Worm (Caenorhabditis elegans) whole organism, mixed stage, embryonic: Measurements from ENCODE around the gene C13C4.7.

Source experiments
- M03D4.4 ChIP-seq: sonication (generic microtip); optimal IDR thresholded peaks from 2 replicates; lab custom pipeline; 2017; ENCODE audit warnings: mild to moderate bottlenecking, missing genetic modification characterization, missing compliant biosample characterization
- bed-3 ChIP-seq: fragments of 200-800 bp; sonication (Bioruptor generic); optimal IDR thresholded peaks from 3 replicates; lab custom pipeline; 2018; ENCODE audit warnings: mild to moderate bottlenecking, missing genetic modification characterization, moderate library complexity, missing compliant biosample characterization
- blmp-1 ChIP-seq: fragments of 150-350 bp; optimal IDR thresholded peaks from 2 replicates; lab custom pipeline; 2014; ENCODE audit warnings: missing biosample characterization, missing genetic modification characterization
- ceh-39 ChIP-seq: fragments of 150-350 bp; optimal IDR thresholded peaks from 2 replicates; lab custom pipeline; 2014; ENCODE audit warnings: missing biosample characterization, missing genetic modification characterization
- ceh-43 ChIP-seq: fragments of 200-800 bp; sonication (Bioruptor generic); optimal IDR thresholded peaks from 2 replicates; lab custom pipeline; 2018; ENCODE audit warnings: mild to moderate bottlenecking, missing genetic modification characterization, moderate library complexity, missing compliant biosample characterization
- ceh-83 ChIP-seq: fragments of 200-800 bp; sonication (Bioruptor generic); optimal IDR thresholded peaks from 2 replicates; lab custom pipeline; 2018; ENCODE audit warnings: mild to moderate bottlenecking, missing genetic modification characterization, missing compliant biosample characterization
- ces-1 ChIP-seq: fragments of 150-350 bp; optimal IDR thresholded peaks from 2 replicates; lab custom pipeline; 2014; ENCODE audit warnings: missing biosample characterization, missing genetic modification reagents, missing genetic modification characterization
- cnd-1 ChIP-seq: fragments of 200-800 bp; sonication (Bioruptor generic); optimal IDR thresholded peaks from 2 replicates; lab custom pipeline; 2018; ENCODE audit warnings: mild to moderate bottlenecking, missing genetic modification characterization, missing compliant biosample characterization
- drap-1 ChIP-seq: fragments of 200-800 bp; sonication (Bioruptor generic); optimal IDR thresholded peaks from 3 replicates; lab custom pipeline; 2018; ENCODE audit warnings: mild to moderate bottlenecking, missing genetic modification characterization, missing compliant biosample characterization
- elt-1 ChIP-seq: sonication (generic microtip); optimal IDR thresholded peaks from 2 replicates; lab custom pipeline; 2017; ENCODE audit warnings: missing genetic modification characterization, mild to moderate bottlenecking, missing compliant biosample characterization, antibody characterized with exemption, moderate library complexity, borderline replicate concordance; ENCODE audit not compliant: insufficient read depth
- elt-3 ChIP-seq: fragments of 150-350 bp; optimal IDR thresholded peaks from 2 replicates; lab custom pipeline; 2014; ENCODE audit warnings: missing biosample characterization, missing genetic modification characterization
- flh-1 ChIP-seq: fragments of 200-800 bp; sonication (Bioruptor generic); optimal IDR thresholded peaks from 2 replicates; lab custom pipeline; 2018; ENCODE audit warnings: mild to moderate bottlenecking, missing genetic modification characterization, moderate library complexity, missing compliant biosample characterization
- ham-2 ChIP-seq: fragments of 200-800 bp; sonication (Bioruptor generic); optimal IDR thresholded peaks from 2 replicates; lab custom pipeline; 2018; ENCODE audit warnings: mild to moderate bottlenecking, missing genetic modification characterization, missing compliant biosample characterization
- hlh-1 ChIP-seq: fragments of 150-350 bp; optimal IDR thresholded peaks from 2 replicates; lab custom pipeline; 2014; ENCODE audit warnings: missing biosample characterization, missing genetic modification reagents, missing genetic modification characterization
- lin-13 ChIP-seq: fragments of 150-350 bp; optimal IDR thresholded peaks from 2 replicates; lab custom pipeline; 2014; ENCODE audit warnings: missing biosample characterization, missing genetic modification characterization
- lin-32 ChIP-seq: fragments of 200-800 bp; sonication (Bioruptor generic); optimal IDR thresholded peaks from 2 replicates; lab custom pipeline; 2018; ENCODE audit warnings: mild to moderate bottlenecking, missing genetic modification characterization, missing compliant biosample characterization
- lsy-2 ChIP-seq: fragments of 150-350 bp; optimal IDR thresholded peaks from 2 replicates; lab custom pipeline; 2014; ENCODE audit warnings: missing biosample characterization, missing genetic modification characterization
- mab-5 ChIP-seq: fragments of 150-350 bp; optimal IDR thresholded peaks from 2 replicates; lab custom pipeline; 2014; ENCODE audit warnings: missing biosample characterization, missing genetic modification characterization
- mls-2 ChIP-seq: sonication (generic microtip); optimal IDR thresholded peaks from 2 replicates; lab custom pipeline; 2016; ENCODE audit warnings: mild to moderate bottlenecking, missing genetic modification characterization, moderate library complexity, missing compliant biosample characterization
- nhr-2 ChIP-seq: fragments of 150-350 bp; optimal IDR thresholded peaks from 2 replicates; lab custom pipeline; 2014; ENCODE audit warnings: missing biosample characterization, missing genetic modification characterization
- nhr-237 ChIP-seq: fragments of 150-350 bp; optimal IDR thresholded peaks from 2 replicates; lab custom pipeline; 2014; ENCODE audit warnings: missing biosample characterization, missing genetic modification characterization
- nhr-28 ChIP-seq: fragments of 150-350 bp; optimal IDR thresholded peaks from 2 replicates; lab custom pipeline; 2014; ENCODE audit warnings: missing biosample characterization, missing genetic modification characterization
- pha-4 ChIP-seq: fragments of 150-350 bp; optimal IDR thresholded peaks from 2 replicates; lab custom pipeline; 2018; ENCODE audit warnings: missing biosample characterization, missing genetic modification reagents, missing genetic modification characterization
- sem-2 ChIP-seq: fragments of 200-800 bp; sonication (Bioruptor generic); optimal IDR thresholded peaks from 2 replicates; lab custom pipeline; 2018; ENCODE audit warnings: mild to moderate bottlenecking, missing genetic modification characterization, missing compliant biosample characterization
- snpc-4 ChIP-seq: fragments of 150-350 bp; optimal IDR thresholded peaks from 2 replicates; lab custom pipeline; 2014; ENCODE audit warnings: missing biosample characterization, missing genetic modification characterization
- sptf-1 ChIP-seq: sonication (generic microtip); optimal IDR thresholded peaks from 2 replicates; lab custom pipeline; 2017; ENCODE audit warnings: mild to moderate bottlenecking, missing genetic modification characterization, moderate library complexity, missing compliant biosample characterization
- tbx-8 ChIP-seq: fragments of 200-800 bp; sonication (Bioruptor generic); optimal IDR thresholded peaks from 2 replicates; lab custom pipeline; 2018; ENCODE audit warnings: mild to moderate bottlenecking, missing genetic modification characterization, moderate library complexity, missing compliant biosample characterization
- unc-120 ChIP-seq: sonication (generic microtip); optimal IDR thresholded peaks from 2 replicates; lab custom pipeline; 2017; ENCODE audit warnings: missing genetic modification characterization, missing compliant biosample characterization; ENCODE audit not compliant: poor library complexity, severe bottlenecking
- unc-39 ChIP-seq: fragments of 150-350 bp; optimal IDR thresholded peaks from 2 replicates; lab custom pipeline; 2014; ENCODE audit warnings: missing biosample characterization, missing genetic modification characterization
- unc-62 ChIP-seq: fragments of 150-350 bp; optimal IDR thresholded peaks from 2 replicates; lab custom pipeline; 2014; ENCODE audit warnings: missing biosample characterization, missing genetic modification reagents, missing genetic modification characterization
- zip-8 ChIP-seq: fragments of 150-350 bp; optimal IDR thresholded peaks from 2 replicates; lab custom pipeline; 2014; ENCODE audit warnings: missing biosample characterization, missing genetic modification characterization
- ztf-11 ChIP-seq: fragments of 150-350 bp; optimal IDR thresholded peaks from 2 replicates; lab custom pipeline; 2014; ENCODE audit warnings: missing biosample characterization, missing genetic modification characterization

Gene C13C4.7

DNA sequence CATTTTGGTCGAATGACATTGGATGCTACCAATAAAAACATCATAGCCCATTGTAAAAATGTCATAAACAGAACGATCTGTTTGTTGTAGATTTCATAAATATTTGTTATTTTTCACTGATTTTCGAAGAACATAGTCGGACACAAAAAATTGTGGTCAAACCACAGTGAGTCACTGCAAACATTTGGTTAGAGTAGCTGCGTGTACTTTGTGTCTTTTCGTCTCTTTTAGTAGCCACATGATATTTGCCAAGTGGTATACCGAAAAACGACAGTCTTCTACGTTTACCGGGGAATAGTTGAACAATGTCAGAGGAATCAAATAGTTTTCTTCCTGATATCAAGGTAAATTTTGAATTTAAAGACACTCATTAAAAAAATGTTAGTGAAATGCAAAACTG, 28.5 kb downstream of the C13C4.7 start, which contains the start of gene nhr-206:
nhr-206 (plus strand) TSS at position 248 of the 400 bp plus-strand sequence.
- TF ChIP-seq ceh-43 (GFP tag; lab: Kevin White, UChicago) (no peak), ham-2 (GFP tag; lab: Kevin White, UChicago) (no peak), pha-4 (tag; lab: Kevin White, UChicago) (no peak), lsy-2 (tag; lab: Kevin White, UChicago) (no peak), tbx-8 (GFP tag; lab: Kevin White, UChicago) (no peak), lin-13 (tag; lab: Kevin White, UChicago) (no peak), cnd-1 (tag; lab: Kevin White, UChicago) (no peak), drap-1 (GFP tag; lab: Kevin White, UChicago) (no peak), mls-2 (tag; lab: Kevin White, UChicago) (no peak), ztf-11 (no peak), flh-1 (GFP tag; lab: Kevin White, UChicago) (no peak), unc-120 (tag; lab: Kevin White, UChicago) (no peak), M03D4.4 (tag; lab: Kevin White, UChicago) (no peak), sem-2 (GFP tag; lab: Kevin White, UChicago) (no peak), ces-1 (GFP tag; lab: Kevin White, UChicago) (no peak), ceh-83 (GFP tag; lab: Kevin White, UChicago) (no peak), mab-5 (tag; lab: Kevin White, UChicago) (no peak), unc-39 (tag; lab: Kevin White, UChicago) (no peak)

DNA sequence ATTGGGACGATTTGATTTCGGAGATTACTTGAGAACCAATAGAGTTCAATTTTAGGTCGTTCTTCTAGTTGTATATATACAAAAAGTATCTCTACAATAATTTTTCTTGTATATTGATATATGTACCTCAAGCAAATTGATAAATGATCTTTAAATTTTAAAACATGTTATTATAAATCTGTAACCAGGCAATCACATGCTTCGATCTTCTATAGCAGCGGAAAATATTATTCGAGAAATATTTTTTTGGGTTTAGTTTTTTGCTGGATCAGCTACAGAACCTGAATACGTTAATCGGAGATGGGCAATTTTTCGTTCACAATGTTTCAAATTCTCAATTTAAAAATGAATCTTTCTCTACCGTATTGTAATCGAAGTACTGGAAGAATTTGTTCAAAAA, 31.5 kb downstream of the C13C4.7 start, which contains the start of gene R07B7.12:
R07B7.12 (plus strand) TSS at position 301 of the 400 bp plus-strand sequence.
- TF ChIP-seq lsy-2 (tag; lab: Kevin White, UChicago) = no peak
- no peak for TF ChIP-seq lin-13 (tag; lab: Kevin White, UChicago)
- no peak for TF ChIP-seq lin-32 (GFP tag; lab: Kevin White, UChicago)
- no peak for TF ChIP-seq cnd-1 (tag; lab: Kevin White, UChicago)
- no peak for TF ChIP-seq tbx-8 (GFP tag; lab: Kevin White, UChicago)
- no peak for TF ChIP-seq drap-1 (GFP tag; lab: Kevin White, UChicago)

DNA sequence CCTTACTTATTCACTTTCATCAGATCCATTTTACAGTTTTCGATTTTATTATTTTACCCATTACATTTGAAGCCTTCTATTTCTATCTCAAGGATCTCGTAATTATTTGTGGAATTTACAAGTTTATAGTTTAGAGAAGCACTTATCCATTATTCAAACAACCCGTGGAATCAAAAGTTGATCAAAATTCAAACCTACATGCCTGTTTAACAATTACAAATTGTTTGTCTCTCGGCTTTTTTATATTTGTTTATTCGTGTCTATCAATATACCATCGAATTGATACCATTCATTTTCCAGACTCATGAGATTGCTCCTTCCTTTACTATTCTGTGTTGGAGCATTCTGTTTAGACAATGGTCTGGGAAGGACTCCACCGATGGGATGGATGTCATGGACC, 33.3 kb downstream of the C13C4.7 start, which contains the start of gene gana-1:
gana-1 (plus strand) TSS at position 301 of the 400 bp plus-strand sequence.
- TF ChIP-seq elt-1 (tag; lab: Kevin White, UChicago) = no peak
- TF ChIP-seq nhr-28 (tag; lab: Kevin White, UChicago) = no peak
- no peak for TF ChIP-seq blmp-1
- no peak for TF ChIP-seq lsy-2 (tag; lab: Kevin White, UChicago)
- TF ChIP-seq sem-2 (GFP tag; lab: Kevin White, UChicago) = no peak
- TF ChIP-seq elt-3 = no peak
- no peak for TF ChIP-seq mab-5 (tag; lab: Kevin White, UChicago)
- TF ChIP-seq M03D4.4 (tag; lab: Kevin White, UChicago) = no peak
- no peak for TF ChIP-seq zip-8
- no peak for TF ChIP-seq nhr-237
- TF ChIP-seq lin-32 (GFP tag; lab: Kevin White, UChicago) = no peak
- TF ChIP-seq ceh-39 (tag; lab: Kevin White, UChicago) = no peak
- no peak for TF ChIP-seq mls-2 (tag; lab: Kevin White, UChicago)
- no peak for TF ChIP-seq unc-62

DNA sequence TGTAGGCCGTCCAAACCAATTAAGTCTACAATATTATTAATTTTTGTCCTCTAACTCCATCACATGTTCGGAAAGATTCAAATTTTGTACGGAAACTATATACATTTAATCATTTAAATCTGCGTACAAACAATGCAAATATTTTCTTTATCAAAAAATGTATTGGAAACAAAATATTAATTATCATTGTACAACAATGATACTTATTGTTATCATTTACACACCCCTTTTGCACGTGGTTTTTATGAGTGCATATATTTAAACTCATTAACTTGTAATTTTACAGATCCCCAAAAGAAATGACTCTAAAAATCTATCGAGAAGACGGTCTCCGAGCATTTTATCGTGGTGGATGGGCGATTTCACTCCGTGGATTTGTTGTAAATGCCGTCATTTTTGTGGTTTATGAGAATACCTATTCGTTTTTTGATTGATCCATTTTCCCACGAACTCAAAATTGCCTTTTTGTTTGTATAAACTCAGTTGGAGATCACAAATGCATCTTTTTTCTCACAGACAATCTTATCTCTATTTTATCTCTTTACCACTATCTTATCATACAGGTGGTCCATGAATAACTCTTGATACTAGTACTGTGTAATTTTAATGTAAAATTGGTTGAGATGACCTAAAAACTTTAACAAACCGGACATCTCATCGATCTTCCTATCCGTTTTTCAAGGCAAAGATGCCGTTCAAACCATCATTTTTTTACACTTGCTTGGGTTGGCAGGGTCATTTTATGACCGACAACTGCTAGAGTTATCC, 34.2 kb downstream of the C13C4.7 start:
- TF ChIP-seq nhr-28 (tag; lab: Kevin White, UChicago) = no peak
- peak; percentile 67 for TF ChIP-seq hlh-1 (tag; lab: Kevin White, UChicago)
- TF ChIP-seq flh-1 (GFP tag; lab: Kevin White, UChicago) = no peak
- TF ChIP-seq ceh-83 (GFP tag; lab: Kevin White, UChicago) = no peak

DNA sequence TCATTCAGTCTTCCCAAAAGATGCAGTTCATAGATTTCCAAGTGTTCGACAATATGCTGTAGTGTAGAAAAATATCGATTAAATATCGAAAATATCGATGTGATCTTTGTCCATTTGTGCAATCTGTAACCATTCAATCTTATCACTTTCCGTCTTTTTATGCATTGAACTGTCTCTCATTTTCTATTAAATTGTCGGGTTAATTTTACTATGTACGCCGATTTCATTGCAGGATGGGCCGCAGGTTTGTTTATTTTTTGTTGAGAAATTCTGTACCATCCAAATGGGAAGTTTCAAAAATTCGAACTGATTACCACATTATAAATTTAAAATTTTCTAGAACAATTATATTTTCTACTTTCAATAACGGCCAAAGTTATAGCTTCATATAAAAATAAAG, 36.1 kb downstream of the C13C4.7 start, which contains the start of gene R07B7.8:
R07B7.8 (minus strand) TSS at position 101 of the 400 bp plus-strand sequence.
- TF ChIP-seq ham-2 (GFP tag; lab: Kevin White, UChicago) (no peak), unc-120 (tag; lab: Kevin White, UChicago) (no peak), sptf-1 (tag; lab: Kevin White, UChicago) (no peak), lin-32 (GFP tag; lab: Kevin White, UChicago) (no peak), ces-1 (GFP tag; lab: Kevin White, UChicago) (no peak), unc-62 (no peak), bed-3 (no peak), nhr-2 (tag; lab: Kevin White, UChicago) (no peak), hlh-1 (tag; lab: Kevin White, UChicago) (no peak), lsy-2 (tag; lab: Kevin White, UChicago) (no peak), ceh-83 (GFP tag; lab: Kevin White, UChicago) (no peak), blmp-1 (no peak), ceh-43 (GFP tag; lab: Kevin White, UChicago) (no peak), mls-2 (tag; lab: Kevin White, UChicago) (no peak), snpc-4 (no peak), elt-1 (tag; lab: Kevin White, UChicago) (no peak), unc-39 (tag; lab: Kevin White, UChicago) (no peak), flh-1 (GFP tag; lab: Kevin White, UChicago) (no peak)
- TF ChIP-seq, all 35 proteins: peak for 0
